Worm (Caenorhabditis elegans) whole organism, L4 larva: ENCODE data around the gene cca-1.

Experiments used
- F26F4.8 ChIP-seq: fragments of 200-800 bp; sonication (Bioruptor generic); conservative IDR thresholded peaks from 2 replicates; pipeline ENCODE4 v1.3.6; 2022; ENCODE audit warnings: missing genetic modification characterization, missing compliant biosample characterization
- F37D6.2 ChIP-seq: sonication (generic microtip); optimal IDR thresholded peaks from 2 replicates; lab custom pipeline; 2016; ENCODE audit warnings: mild to moderate bottlenecking, missing genetic modification characterization, missing compliant biosample characterization
- F49E8.2 ChIP-seq: sonication (generic microtip); optimal IDR thresholded peaks from 2 replicates; lab custom pipeline; 2016; ENCODE audit warnings: missing compliant biosample characterization, mild to moderate bottlenecking, missing genetic modification characterization, borderline replicate concordance
- R02D3.7 ChIP-seq: fragments of 150-350 bp; sonication (generic microtip); optimal IDR thresholded peaks from 3 replicates; lab custom pipeline; 2014; ENCODE audit warnings: missing biosample characterization, missing genetic modification characterization
- T20F7.1 ChIP-seq: fragments of 200-800 bp; sonication (Bioruptor generic); optimal IDR thresholded peaks from 2 replicates; lab custom pipeline; 2018; ENCODE audit warnings: mild to moderate bottlenecking, missing genetic modification characterization, missing compliant biosample characterization
- Y105C5A.15 ChIP-seq: fragments of 200-800 bp; sonication (Bioruptor generic); IDR thresholded peaks from 2 replicates; pipeline ENCODE4 v1.3.6; 2022; ENCODE audit warnings: missing genetic modification characterization, missing compliant biosample characterization
- Y48G9A.11 ChIP-seq: fragments of 200-800 bp; sonication (Bioruptor generic); IDR thresholded peaks from 2 replicates; pipeline ENCODE4 v1.3.6; 2022; ENCODE audit warnings: missing genetic modification reagents, missing genetic modification characterization, missing compliant biosample characterization
- ZK337.2 ChIP-seq: fragments of 200-800 bp; sonication (Bioruptor generic); IDR thresholded peaks from 2 replicates; pipeline ENCODE4 v1.3.6; 2022; ENCODE audit warnings: missing genetic modification reagents, missing genetic modification characterization, missing compliant biosample characterization
- ZK546.5 ChIP-seq, 2 experiments: sonication (generic microtip); optimal IDR thresholded peaks; 2 replicates each; lab custom pipeline; 2017; ENCODE audit warnings: missing biosample characterization in 2 of 2, missing genetic modification characterization in 2 of 2
- aha-1 ChIP-seq: fragments of 150-350 bp; peaks from one replicate; lab custom pipeline; 2014; ENCODE audit warnings: missing biosample characterization, missing genetic modification characterization
- ceh-28 ChIP-seq: fragments of 150-350 bp; optimal IDR thresholded peaks from 2 replicates; lab custom pipeline; 2014; ENCODE audit warnings: missing biosample characterization, missing genetic modification reagents, missing genetic modification characterization
- ceh-32 ChIP-seq: sonication (generic microtip); optimal IDR thresholded peaks from 2 replicates; lab custom pipeline; 2016; ENCODE audit warnings: mild to moderate bottlenecking, missing genetic modification characterization, missing compliant biosample characterization; ENCODE audit not compliant: poor library complexity
- ceh-44 ChIP-seq: fragments of 200-800 bp; sonication (Bioruptor generic); IDR thresholded peaks from 2 replicates; pipeline ENCODE4 v1.3.6; 2022; ENCODE audit warnings: missing genetic modification reagents, missing genetic modification characterization, missing compliant biosample characterization
- ceh-62 ChIP-seq: sonication (generic microtip); optimal IDR thresholded peaks from 2 replicates; lab custom pipeline; 2017; ENCODE audit warnings: missing biosample characterization, missing genetic modification characterization
- ces-1 ChIP-seq: fragments of 150-350 bp; sonication (generic microtip); optimal IDR thresholded peaks from 4 replicates; lab custom pipeline; 2014; ENCODE audit warnings: missing biosample characterization, missing genetic modification reagents, missing genetic modification characterization
- daf-19 ChIP-seq: fragments of 200-800 bp; sonication (Bioruptor generic); conservative IDR thresholded peaks from 2 replicates; pipeline ENCODE4 v1.3.6; 2022; ENCODE audit warnings: missing genetic modification characterization, missing compliant biosample characterization
- dmd-8 ChIP-seq: fragments of 200-800 bp; sonication (Bioruptor generic); IDR thresholded peaks from 2 replicates; pipeline ENCODE4 v1.3.6; 2022; ENCODE audit warnings: missing genetic modification characterization, missing compliant biosample characterization
- egl-27 ChIP-seq: sonication (generic microtip); optimal IDR thresholded peaks from 3 replicates; lab custom pipeline; 2017; ENCODE audit warnings: missing biosample characterization, missing genetic modification reagents, missing genetic modification characterization
- fkh-10 ChIP-seq: fragments of 150-350 bp; optimal IDR thresholded peaks from 2 replicates; lab custom pipeline; 2014; ENCODE audit warnings: missing biosample characterization, missing genetic modification reagents, missing genetic modification characterization
- fos-1 ChIP-seq: fragments of 150-350 bp; optimal IDR thresholded peaks from 2 replicates; lab custom pipeline; 2014; ENCODE audit warnings: missing biosample characterization, missing genetic modification characterization
- lin-1 ChIP-seq: fragments of 200-800 bp; sonication (Bioruptor generic); IDR thresholded peaks from 2 replicates; pipeline ENCODE4 v1.3.6; 2022; ENCODE audit warnings: missing genetic modification reagents, missing genetic modification characterization, missing compliant biosample characterization
- lin-38 ChIP-seq: fragments of 200-800 bp; sonication (Bioruptor generic); IDR thresholded peaks from 2 replicates; pipeline ENCODE4 v1.3.6; 2022; ENCODE audit warnings: missing genetic modification reagents, missing genetic modification characterization, missing compliant biosample characterization
- lir-3 ChIP-seq: sonication (generic microtip); optimal IDR thresholded peaks from 2 replicates; lab custom pipeline; 2016; ENCODE audit warnings: mild to moderate bottlenecking, missing genetic modification characterization, missing compliant biosample characterization
- lsy-2 ChIP-seq, 2 experiments: fragments of 150-350 bp in 1 of 2; sonication (generic microtip) in 1 of 2; optimal IDR thresholded peaks; 2 replicates each; lab custom pipeline; 2014 to 2017; ENCODE audit warnings: missing biosample characterization in 2 of 2, missing genetic modification characterization in 2 of 2
- mxl-3 ChIP-seq: fragments of 200-800 bp; sonication (Bioruptor generic); optimal IDR thresholded peaks from 2 replicates; lab custom pipeline; 2018; ENCODE audit warnings: mild to moderate bottlenecking, missing genetic modification characterization, missing compliant biosample characterization
- nhr-102 ChIP-seq: sonication (generic microtip); optimal IDR thresholded peaks from 2 replicates; lab custom pipeline; 2016; ENCODE audit warnings: mild to moderate bottlenecking, missing genetic modification characterization, moderate library complexity, missing compliant biosample characterization
- nhr-11 ChIP-seq: fragments of 150-350 bp; optimal IDR thresholded peaks from 2 replicates; lab custom pipeline; 2014; ENCODE audit warnings: missing biosample characterization, missing genetic modification characterization
- nhr-237 ChIP-seq: sonication (generic microtip); optimal IDR thresholded peaks from 2 replicates; lab custom pipeline; 2017; ENCODE audit warnings: missing biosample characterization, missing genetic modification characterization
- nhr-25 ChIP-seq: sonication (generic microtip); optimal IDR thresholded peaks from 2 replicates; lab custom pipeline; 2017; ENCODE audit warnings: missing genetic modification characterization, mild to moderate bottlenecking, missing compliant biosample characterization, antibody characterized with exemption, moderate library complexity, borderline replicate concordance; ENCODE audit not compliant: insufficient read depth
- nhr-28 ChIP-seq: fragments of 150-350 bp; optimal IDR thresholded peaks from 2 replicates; lab custom pipeline; 2014; ENCODE audit warnings: missing biosample characterization, missing genetic modification characterization
- nhr-41 ChIP-seq: fragments of 200-800 bp; sonication (Bioruptor generic); IDR thresholded peaks from 2 replicates; pipeline ENCODE4 v1.3.6; 2022; ENCODE audit warnings: missing genetic modification reagents, missing genetic modification characterization, missing compliant biosample characterization
- nhr-77 ChIP-seq: fragments of 150-350 bp; optimal IDR thresholded peaks from 2 replicates; lab custom pipeline; 2014; ENCODE audit warnings: missing biosample characterization, missing genetic modification characterization
- zfp-3 ChIP-seq: fragments of 200-800 bp; sonication (Bioruptor generic); conservative IDR thresholded peaks from 2 replicates; pipeline ENCODE4 v1.3.6; 2022; ENCODE audit warnings: missing genetic modification reagents, missing genetic modification characterization, missing compliant biosample characterization
- zip-11 ChIP-seq: fragments of 200-800 bp; sonication (Bioruptor generic); IDR thresholded peaks from 2 replicates; pipeline ENCODE4 v1.3.6; 2022; ENCODE audit warnings: missing genetic modification characterization, missing compliant biosample characterization
- ztf-7 ChIP-seq: fragments of 150-350 bp; optimal IDR thresholded peaks from 2 replicates; lab custom pipeline; 2014; ENCODE audit warnings: missing biosample characterization, missing genetic modification characterization

Gene cca-1

DNA sequence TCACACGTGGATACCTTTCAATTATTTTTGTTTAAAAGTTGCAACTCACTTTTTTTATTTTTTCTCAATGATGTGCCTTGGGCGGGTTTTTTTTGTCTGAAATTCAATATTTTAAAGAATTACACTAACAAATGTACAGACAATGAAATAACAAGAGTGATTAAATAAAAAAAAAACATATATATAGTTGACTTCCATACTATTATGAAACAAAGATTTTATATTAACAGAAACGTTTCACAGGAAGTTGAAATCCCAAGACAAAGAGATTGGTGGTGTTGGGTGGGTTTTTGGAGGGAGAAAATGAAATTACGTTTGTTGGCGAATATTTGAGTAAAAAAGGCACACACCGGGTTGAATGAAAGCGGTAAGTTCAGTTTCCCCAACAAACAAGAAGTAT lies at the start of gene cca-1:
Gene cca-1, minus strand, starts transcription at position 101 of the 400 bp plus-strand sequence.
- TF ChIP-seq zip-11 (GFP tag; lab: Robert Waterston, UW): no peak
- TF ChIP-seq nhr-237 (tag; lab: Kevin White, UChicago): no peak
- TF ChIP-seq ces-1 (GFP tag; lab: Kevin White, UChicago): no peak
- no peak for TF ChIP-seq Y48G9A.11 (GFP tag; lab: Robert Waterston, UW)
- no peak for TF ChIP-seq nhr-102 (tag; lab: Kevin White, UChicago)
- no peak for TF ChIP-seq ztf-7 (tag; lab: Kevin White, UChicago)
- TF ChIP-seq lin-1 (GFP tag; lab: Robert Waterston, UW): no peak
- no peak for TF ChIP-seq nhr-41 (GFP tag; lab: Robert Waterston, UW)
- no peak for TF ChIP-seq Y105C5A.15 (GFP tag; lab: Robert Waterston, UW)
- no peak for TF ChIP-seq nhr-11 (tag; lab: Kevin White, UChicago)
- no peak for TF ChIP-seq egl-27
- TF ChIP-seq ceh-44 (GFP tag; lab: Robert Waterston, UW): no peak
- TF ChIP-seq F49E8.2: no peak
- no peak for TF ChIP-seq F37D6.2 (tag; lab: Kevin White, UChicago)
- no peak for TF ChIP-seq ceh-62 (tag; lab: Kevin White, UChicago)
- TF ChIP-seq fkh-10 (GFP tag; lab: Kevin White, UChicago): no peak
- no peak for TF ChIP-seq nhr-28 (tag; lab: Kevin White, UChicago)
- no peak for TF ChIP-seq ZK337.2 (GFP tag; lab: Robert Waterston, UW)
- TF ChIP-seq mxl-3 (GFP tag; lab: Kevin White, UChicago): no peak
- TF ChIP-seq ZK546.5 (tag; optimal IDR thresholded peaks at IDR 0.05; lab: Kevin White, UChicago): no peak

- TF ChIP-seq fos-1 (tag; lab: Kevin White, UChicago) (no peak), lsy-2 (tag; optimal IDR thresholded peaks at IDR 0.05; lab: Kevin White, UChicago) (no peak), aha-1 (tag; lab: Kevin White, UChicago) (peak; percentile 32), zfp-3 (GFP tag; lab: Robert Waterston, UW) (no peak), R02D3.7 (tag; lab: Kevin White, UChicago) (no peak), daf-19 (GFP tag; lab: Robert Waterston, UW) (no peak), ceh-28 (tag; lab: Kevin White, UChicago) (no peak), F26F4.8 (GFP tag; lab: Robert Waterston, UW) (no peak)
These were observed 49.4 kb upstream of the cca-1 start, which contains the start of gene zig-4 for ce11 chrX:7925134-7925533. Gene zig-4 (plus strand): TSS chrX:7925434.

- no peak for TF ChIP-seq ceh-32 (tag; lab: Kevin White, UChicago)
- no peak for TF ChIP-seq lir-3
- no peak for TF ChIP-seq Y48G9A.11 (GFP tag; lab: Robert Waterston, UW)
- TF ChIP-seq lin-38 (GFP tag; lab: Robert Waterston, UW): no peak
- TF ChIP-seq, all 104 proteins: peak for 0
These were observed 45.4 kb upstream of the cca-1 start for ce11 chrX:7921130-7921529.

DNA sequence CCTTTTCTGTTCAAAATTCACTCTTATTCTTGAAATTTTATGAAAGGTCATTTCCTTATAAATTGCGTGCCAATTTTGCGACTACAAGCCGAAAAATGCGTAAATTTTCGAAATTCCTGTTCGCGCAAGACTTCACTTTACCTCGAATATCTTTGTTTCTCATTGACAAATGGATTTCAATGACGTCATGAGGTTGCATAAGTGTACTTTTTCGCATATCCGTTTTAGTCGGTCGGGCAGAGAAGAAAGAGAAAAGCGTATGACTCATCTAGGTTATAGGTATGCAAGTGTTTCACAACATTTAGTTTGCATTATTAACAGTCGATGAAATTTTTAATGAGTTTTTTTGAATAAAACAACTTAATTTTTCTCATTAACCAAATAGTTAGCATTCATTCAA lies 40.3 kb upstream of the cca-1 start:
- TF ChIP-seq nhr-25 (tag; lab: Kevin White, UChicago): no peak
- no peak for TF ChIP-seq nhr-77 (tag; lab: Kevin White, UChicago)
- no peak for TF ChIP-seq T20F7.1 (GFP tag; lab: Kevin White, UChicago)
- no peak for TF ChIP-seq dmd-8 (GFP tag; lab: Robert Waterston, UW)
- TF ChIP-seq fos-1 (tag; lab: Kevin White, UChicago): no peak
- TF ChIP-seq lin-1 (GFP tag; lab: Robert Waterston, UW): no peak
- TF ChIP-seq, all 104 proteins: peak for 0
